Worm (Caenorhabditis elegans) whole organism, mixed stage, embryonic: Measurements from ENCODE around the gene fbxa-181.

Experiments used
- M03D4.4 ChIP-seq: sonication (generic microtip); optimal IDR thresholded peaks from 2 replicates; lab custom pipeline; 2017; ENCODE audit warnings: mild to moderate bottlenecking, missing genetic modification characterization, missing compliant biosample characterization
- blmp-1 ChIP-seq: fragments of 150-350 bp; optimal IDR thresholded peaks from 2 replicates; lab custom pipeline; 2014; ENCODE audit warnings: missing biosample characterization, missing genetic modification characterization
- ces-1 ChIP-seq: fragments of 150-350 bp; optimal IDR thresholded peaks from 2 replicates; lab custom pipeline; 2014; ENCODE audit warnings: missing biosample characterization, missing genetic modification reagents, missing genetic modification characterization
- flh-1 ChIP-seq: fragments of 200-800 bp; sonication (Bioruptor generic); optimal IDR thresholded peaks from 2 replicates; lab custom pipeline; 2018; ENCODE audit warnings: mild to moderate bottlenecking, missing genetic modification characterization, moderate library complexity, missing compliant biosample characterization
- ham-2 ChIP-seq: fragments of 200-800 bp; sonication (Bioruptor generic); optimal IDR thresholded peaks from 2 replicates; lab custom pipeline; 2018; ENCODE audit warnings: mild to moderate bottlenecking, missing genetic modification characterization, missing compliant biosample characterization
- hlh-1 ChIP-seq: fragments of 150-350 bp; optimal IDR thresholded peaks from 2 replicates; lab custom pipeline; 2014; ENCODE audit warnings: missing biosample characterization, missing genetic modification reagents, missing genetic modification characterization
- lin-13 ChIP-seq: fragments of 150-350 bp; optimal IDR thresholded peaks from 2 replicates; lab custom pipeline; 2014; ENCODE audit warnings: missing biosample characterization, missing genetic modification characterization
- lin-32 ChIP-seq: fragments of 200-800 bp; sonication (Bioruptor generic); optimal IDR thresholded peaks from 2 replicates; lab custom pipeline; 2018; ENCODE audit warnings: mild to moderate bottlenecking, missing genetic modification characterization, missing compliant biosample characterization
- lsy-2 ChIP-seq: fragments of 150-350 bp; optimal IDR thresholded peaks from 2 replicates; lab custom pipeline; 2014; ENCODE audit warnings: missing biosample characterization, missing genetic modification characterization
- mab-5 ChIP-seq: fragments of 150-350 bp; optimal IDR thresholded peaks from 2 replicates; lab custom pipeline; 2014; ENCODE audit warnings: missing biosample characterization, missing genetic modification characterization
- mls-2 ChIP-seq: sonication (generic microtip); optimal IDR thresholded peaks from 2 replicates; lab custom pipeline; 2016; ENCODE audit warnings: mild to moderate bottlenecking, missing genetic modification characterization, moderate library complexity, missing compliant biosample characterization
- nhr-12 ChIP-seq: fragments of 150-350 bp; optimal IDR thresholded peaks from 2 replicates; lab custom pipeline; 2014; ENCODE audit warnings: missing biosample characterization, missing genetic modification characterization
- nhr-76 ChIP-seq: sonication (generic microtip); optimal IDR thresholded peaks from 2 replicates; lab custom pipeline; 2017; ENCODE audit warnings: missing biosample characterization, missing genetic modification characterization
- pha-4 ChIP-seq: fragments of 150-350 bp; optimal IDR thresholded peaks from 2 replicates; lab custom pipeline; 2018; ENCODE audit warnings: missing biosample characterization, missing genetic modification reagents, missing genetic modification characterization
- sem-2 ChIP-seq: fragments of 200-800 bp; sonication (Bioruptor generic); optimal IDR thresholded peaks from 2 replicates; lab custom pipeline; 2018; ENCODE audit warnings: mild to moderate bottlenecking, missing genetic modification characterization, missing compliant biosample characterization
- sptf-1 ChIP-seq: sonication (generic microtip); optimal IDR thresholded peaks from 2 replicates; lab custom pipeline; 2017; ENCODE audit warnings: mild to moderate bottlenecking, missing genetic modification characterization, moderate library complexity, missing compliant biosample characterization
- tbx-8 ChIP-seq: fragments of 200-800 bp; sonication (Bioruptor generic); optimal IDR thresholded peaks from 2 replicates; lab custom pipeline; 2018; ENCODE audit warnings: mild to moderate bottlenecking, missing genetic modification characterization, moderate library complexity, missing compliant biosample characterization
- unc-62 ChIP-seq: fragments of 150-350 bp; optimal IDR thresholded peaks from 2 replicates; lab custom pipeline; 2014; ENCODE audit warnings: missing biosample characterization, missing genetic modification reagents, missing genetic modification characterization
- zip-8 ChIP-seq: fragments of 150-350 bp; optimal IDR thresholded peaks from 2 replicates; lab custom pipeline; 2014; ENCODE audit warnings: missing biosample characterization, missing genetic modification characterization
- ztf-11 ChIP-seq: fragments of 150-350 bp; optimal IDR thresholded peaks from 2 replicates; lab custom pipeline; 2014; ENCODE audit warnings: missing biosample characterization, missing genetic modification characterization

The fbxa-181 gene

DNA sequence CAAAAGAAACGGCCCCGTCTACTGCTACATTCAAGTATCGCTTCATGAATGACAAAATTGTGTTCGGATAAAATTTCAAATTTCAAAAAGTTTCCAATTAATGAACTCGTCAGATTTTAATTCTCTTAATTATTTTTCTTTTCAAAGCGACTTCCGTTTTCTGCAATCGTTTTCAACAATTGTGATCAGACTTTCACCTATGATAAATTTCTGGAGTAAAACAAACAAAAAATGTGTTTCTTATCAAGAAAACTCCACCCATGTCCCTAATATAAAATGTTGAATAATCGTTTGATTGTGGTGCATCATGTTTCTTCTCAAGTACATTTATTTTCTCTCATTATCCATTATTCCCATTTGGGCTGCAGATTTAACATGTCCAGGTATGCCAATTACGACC, 45.5 kb downstream of the fbxa-181 start, which contains the start of gene F20G2.5:
Gene F20G2.5 (plus strand): TSS at position 301 of the 400 bp plus-strand sequence.
- no peak for TF ChIP-seq zip-8 (tag; lab: Kevin White, UChicago)
- TF ChIP-seq lsy-2 (tag; lab: Kevin White, UChicago): no peak
- no peak for TF ChIP-seq ham-2 (GFP tag; lab: Kevin White, UChicago)
- no peak for TF ChIP-seq nhr-12 (tag; lab: Kevin White, UChicago)
- TF ChIP-seq sem-2 (GFP tag; lab: Kevin White, UChicago): no peak
- no peak for TF ChIP-seq ztf-11 (tag; lab: Kevin White, UChicago)
- TF ChIP-seq mab-5 (tag; lab: Kevin White, UChicago): no peak
- no peak for TF ChIP-seq pha-4 (tag; lab: Kevin White, UChicago)
- TF ChIP-seq, all 35 proteins: peak for 0

DNA sequence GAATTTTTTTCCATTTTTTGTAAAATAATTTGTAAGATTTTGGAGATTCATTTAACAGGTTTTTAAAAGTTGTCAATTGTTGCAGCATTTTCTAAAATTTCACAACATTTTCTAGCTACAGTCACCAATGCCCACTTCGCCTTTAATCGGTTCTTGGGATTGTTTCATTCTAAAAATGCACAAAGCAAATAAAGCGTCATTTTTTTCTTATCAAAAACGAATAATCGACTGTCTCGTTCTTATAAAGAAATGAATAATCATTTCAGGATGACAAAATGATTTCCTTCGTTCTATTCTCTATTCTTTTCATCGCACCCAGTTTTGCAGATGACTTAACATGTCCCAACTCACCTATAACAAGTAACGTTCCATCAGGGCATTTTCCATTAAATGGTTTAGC, 49.9 kb downstream of the fbxa-181 start, which contains the start of gene F53C11.1:
Gene F53C11.1 (plus strand): TSS at position 268 of the 400 bp plus-strand sequence.
- TF ChIP-seq flh-1 (GFP tag; lab: Kevin White, UChicago) (no peak), pha-4 (tag; lab: Kevin White, UChicago) (no peak), sptf-1 (no peak), sem-2 (GFP tag; lab: Kevin White, UChicago) (no peak), nhr-76 (tag; lab: Kevin White, UChicago) (no peak), lsy-2 (tag; lab: Kevin White, UChicago) (no peak), zip-8 (tag; lab: Kevin White, UChicago) (no peak), lin-32 (GFP tag; lab: Kevin White, UChicago) (no peak), lin-13 (tag; lab: Kevin White, UChicago) (no peak), blmp-1 (tag; lab: Kevin White, UChicago) (no peak), ces-1 (GFP tag; lab: Kevin White, UChicago) (no peak), mls-2 (tag; lab: Kevin White, UChicago) (no peak), hlh-1 (tag; lab: Kevin White, UChicago) (no peak), M03D4.4 (tag; lab: Kevin White, UChicago) (no peak), unc-62 (GFP tag; lab: Kevin White, UChicago) (no peak), tbx-8 (GFP tag; lab: Kevin White, UChicago) (no peak)
